Worm (Caenorhabditis elegans) whole organism, L1 larva: Measurements from ENCODE around the gene fbxa-189.

Source experiments
- C04F5.9 ChIP-seq: sonication (generic microtip); optimal IDR thresholded peaks from 2 replicates; lab custom pipeline; 2016; ENCODE audit warnings: missing genetic modification characterization, missing compliant biosample characterization
- C16A3.4 ChIP-seq: fragments of 150-350 bp; optimal IDR thresholded peaks from 2 replicates; lab custom pipeline; 2014; ENCODE audit warnings: missing biosample characterization, missing genetic modification characterization
- C34B4.2 ChIP-seq: sonication (generic microtip); optimal IDR thresholded peaks from 2 replicates; lab custom pipeline; 2017; ENCODE audit warnings: mild to moderate bottlenecking, missing genetic modification characterization, missing compliant biosample characterization
- Y116A8C.19 ChIP-seq: sonication (generic microtip); optimal IDR thresholded peaks from 2 replicates; lab custom pipeline; 2016; ENCODE audit warnings: missing compliant biosample characterization, missing genetic modification characterization, borderline replicate concordance
- alr-1 ChIP-seq: fragments of 200-800 bp; sonication (Bioruptor generic); optimal IDR thresholded peaks from 2 replicates; lab custom pipeline; 2018; ENCODE audit warnings: borderline replicate concordance, mild to moderate bottlenecking, missing genetic modification characterization, missing compliant biosample characterization
- blmp-1 ChIP-seq: fragments of 150-350 bp; optimal IDR thresholded peaks from 2 replicates; lab custom pipeline; 2014; ENCODE audit warnings: missing biosample characterization, missing genetic modification characterization
- ceh-82 ChIP-seq, 3 experiments: fragments of 150-350 bp in 1 of 3; sonication (generic microtip) in 2 of 3; optimal IDR thresholded peaks; 2 replicates each; lab custom pipeline; 2014 to 2017; ENCODE audit warnings: missing biosample characterization in 3 of 3, missing genetic modification characterization in 3 of 3
- ceh-88 ChIP-seq: fragments of 200-800 bp; sonication (Bioruptor generic); IDR thresholded peaks from 2 replicates; pipeline ENCODE4 v1.3.6; 2022; ENCODE audit warnings: missing genetic modification characterization, missing compliant biosample characterization
- efl-1 ChIP-seq, 4 experiments: fragments of 150-350 bp; optimal IDR thresholded peaks in 3 of 4; peaks in 1 of 4; 1 replicate in 1 of 4; 2 replicates in 3 of 4; lab custom pipeline; 2014; ENCODE audit warnings: missing biosample characterization in 2 of 4, missing genetic modification characterization in 2 of 4, missing genetic modification reagents in 2 of 4
- egl-13 ChIP-seq: sonication (generic microtip); optimal IDR thresholded peaks from 2 replicates; lab custom pipeline; 2016; ENCODE audit warnings: missing genotype, missing genetic modification reagents, missing genetic modification characterization, missing compliant biosample characterization
- elt-2 ChIP-seq: sonication (generic microtip); optimal IDR thresholded peaks from 2 replicates; lab custom pipeline; 2016; ENCODE audit warnings: missing genetic modification characterization, mild to moderate bottlenecking, inconsistent platforms, missing compliant biosample characterization, missing genetic modification reagents
- fkh-4 ChIP-seq: sonication (generic microtip); optimal IDR thresholded peaks from 2 replicates; lab custom pipeline; 2016; ENCODE audit warnings: missing compliant biosample characterization, missing genetic modification characterization, borderline replicate concordance
- irx-1 ChIP-seq: sonication (generic microtip); optimal IDR thresholded peaks from 2 replicates; lab custom pipeline; 2016; ENCODE audit warnings: missing genetic modification characterization, missing compliant biosample characterization
- lin-13 ChIP-seq: fragments of 150-350 bp; optimal IDR thresholded peaks from 2 replicates; lab custom pipeline; 2014; ENCODE audit warnings: missing biosample characterization, missing genetic modification reagents, missing genetic modification characterization
- lin-14 ChIP-seq: fragments of 200-800 bp; sonication (Bioruptor generic); optimal IDR thresholded peaks from 2 replicates; lab custom pipeline; 2018; ENCODE audit warnings: mild to moderate bottlenecking, missing genetic modification characterization, moderate library complexity, missing compliant biosample characterization
- lsy-2 ChIP-seq, 2 experiments: fragments of 150-350 bp; optimal IDR thresholded peaks; 2 replicates each; lab custom pipeline; 2014; ENCODE audit warnings: missing biosample characterization in 2 of 2, missing genetic modification characterization in 2 of 2
- nhr-11 ChIP-seq: fragments of 150-350 bp; optimal IDR thresholded peaks from 2 replicates; lab custom pipeline; 2014; ENCODE audit warnings: missing biosample characterization, missing genetic modification characterization
- nhr-12 ChIP-seq: sonication (generic microtip); optimal IDR thresholded peaks from 2 replicates; lab custom pipeline; 2017; ENCODE audit warnings: missing biosample characterization, missing genetic modification characterization
- nhr-20 ChIP-seq: sonication (generic microtip); optimal IDR thresholded peaks from 2 replicates; lab custom pipeline; 2016; ENCODE audit warnings: mild to moderate bottlenecking, missing genetic modification characterization, missing compliant biosample characterization
- nhr-47 ChIP-seq: sonication (generic microtip); optimal IDR thresholded peaks from 2 replicates; lab custom pipeline; 2016; ENCODE audit warnings: mild to moderate bottlenecking, missing genetic modification characterization, moderate library complexity, missing compliant biosample characterization
- nhr-71 ChIP-seq: sonication (generic microtip); optimal IDR thresholded peaks from 2 replicates; lab custom pipeline; 2016; ENCODE audit warnings: mild to moderate bottlenecking, missing genetic modification characterization, moderate library complexity, missing compliant biosample characterization
- nhr-76 ChIP-seq: sonication (generic microtip); optimal IDR thresholded peaks from 2 replicates; lab custom pipeline; 2017; ENCODE audit warnings: missing biosample characterization, missing genetic modification characterization
- nhr-84 ChIP-seq: sonication (generic microtip); optimal IDR thresholded peaks from 2 replicates; lab custom pipeline; 2017; ENCODE audit warnings: missing biosample characterization, missing genetic modification characterization
- pax-3 ChIP-seq: fragments of 200-800 bp; sonication (Bioruptor generic); optimal IDR thresholded peaks from 2 replicates; lab custom pipeline; 2018; ENCODE audit warnings: mild to moderate bottlenecking, missing genetic modification characterization, moderate library complexity, missing compliant biosample characterization
- pqm-1 ChIP-seq: sonication (generic microtip); optimal IDR thresholded peaks from 3 replicates; lab custom pipeline; 2017; ENCODE audit warnings: missing biosample characterization, missing genetic modification characterization
- sptf-1 ChIP-seq: fragments of 150-350 bp; optimal IDR thresholded peaks from 2 replicates; lab custom pipeline; 2014; ENCODE audit warnings: missing biosample characterization, missing genetic modification characterization
- tbx-2 ChIP-seq: sonication (generic microtip); optimal IDR thresholded peaks from 2 replicates; lab custom pipeline; 2016; ENCODE audit warnings: missing genetic modification characterization, missing compliant biosample characterization
- tlp-1 ChIP-seq: fragments of 150-350 bp; optimal IDR thresholded peaks from 2 replicates; lab custom pipeline; 2014; ENCODE audit warnings: missing biosample characterization, missing genetic modification characterization
- unc-86 ChIP-seq: sonication (generic microtip); optimal IDR thresholded peaks from 2 replicates; lab custom pipeline; 2016; ENCODE audit warnings: missing genetic modification characterization, missing compliant biosample characterization
- unc-98 ChIP-seq: fragments of 200-800 bp; sonication (Bioruptor generic); IDR thresholded peaks from 2 replicates; pipeline ENCODE4 v1.3.6; 2022; ENCODE audit warnings: missing genetic modification characterization, missing compliant biosample characterization
- ztf-11 ChIP-seq, 2 experiments: sonication (generic microtip); optimal IDR thresholded peaks; 2 replicates each; lab custom pipeline; 2016 to 2017; ENCODE audit warnings: missing genetic modification characterization in 2 of 2, missing biosample characterization in 1 of 2, missing compliant biosample characterization in 1 of 2

fbxa-189 gene

DNA sequence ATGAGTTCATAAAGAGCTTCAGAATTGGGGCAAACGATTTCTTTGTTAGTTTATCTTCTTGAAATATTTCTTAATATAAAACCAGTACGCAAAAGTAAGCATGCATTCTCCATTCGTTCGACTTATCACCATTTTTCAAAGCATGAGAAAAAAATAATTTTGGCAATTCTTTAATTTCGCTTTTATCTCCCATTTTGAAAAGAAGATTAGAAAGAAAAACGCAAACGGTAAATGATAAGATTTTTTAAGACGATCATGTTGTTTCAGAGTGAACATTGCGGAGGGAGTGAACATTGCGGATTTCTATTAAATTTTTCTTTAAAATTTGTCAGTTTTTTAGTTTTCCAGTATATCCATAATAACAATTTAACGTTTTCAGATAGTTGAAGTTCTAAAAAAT, 5.7 kb upstream of the fbxa-189 start:
- TF ChIP-seq tlp-1 (tag; lab: Kevin White, UChicago): no peak
- peak; percentile 56 for TF ChIP-seq elt-2 (tag; lab: Kevin White, UChicago)

ce11 chrV:17347602-17348001, 2.6 kb downstream of the fbxa-189 start, which contains the start of gene skr-5:
Gene skr-5 (plus strand): TSS chrV:17347902.
- TF ChIP-seq lin-14 (GFP tag; lab: Kevin White, UChicago) (no peak), egl-13 (no peak), pax-3 (tag; lab: Kevin White, UChicago) (no peak), nhr-71 (tag; lab: Kevin White, UChicago) (no peak), efl-1 (optimal IDR thresholded peaks at IDR 0.05; lab: Kevin White, UChicago) (no peak), efl-1 (GFP tag; optimal IDR thresholded peaks at IDR 0.05 in 1 of 2; lab: Kevin White, UChicago) (no peak), fkh-4 (no peak), tlp-1 (tag; lab: Kevin White, UChicago) (no peak), unc-98 (GFP tag; lab: Robert Waterston, UW) (no peak), elt-2 (tag; lab: Kevin White, UChicago) (no peak), ceh-82 (tag; optimal IDR thresholded peaks at IDR 0.05; lab: Kevin White, UChicago) (no peak), lsy-2 (tag; optimal IDR thresholded peaks at IDR 0.05; lab: Kevin White, UChicago) (no peak), nhr-84 (tag; lab: Kevin White, UChicago) (no peak), C16A3.4 (tag; lab: Kevin White, UChicago) (no peak), Y116A8C.19 (tag; lab: Kevin White, UChicago) (no peak), C34B4.2 (tag; lab: Kevin White, UChicago) (no peak), ceh-88 (no peak), ztf-11 (tag; optimal IDR thresholded peaks at IDR 0.05; lab: Kevin White, UChicago) (no peak)

- TF ChIP-seq C04F5.9 (tag; lab: Kevin White, UChicago): no peak
- TF ChIP-seq lsy-2 (tag; optimal IDR thresholded peaks at IDR 0.05; lab: Kevin White, UChicago): no peak
- TF ChIP-seq fkh-4: no peak
- TF ChIP-seq nhr-11 (tag; lab: Kevin White, UChicago): no peak
- TF ChIP-seq nhr-20: no peak
- no peak for TF ChIP-seq tbx-2 (tag; lab: Kevin White, UChicago)
- TF ChIP-seq nhr-12: no peak
- TF ChIP-seq lin-14 (GFP tag; lab: Kevin White, UChicago): no peak
- no peak for TF ChIP-seq alr-1 (tag; lab: Kevin White, UChicago)
- no peak for TF ChIP-seq nhr-76 (tag; lab: Kevin White, UChicago)
- TF ChIP-seq unc-86 (tag; lab: Kevin White, UChicago): no peak
- TF ChIP-seq nhr-47 (tag; lab: Kevin White, UChicago): no peak
- no peak for TF ChIP-seq blmp-1 (tag; lab: Kevin White, UChicago)
- TF ChIP-seq irx-1 (tag; lab: Kevin White, UChicago): no peak
Observed at ce11 chrV:17350093-17350492, 5.1 kb downstream of the fbxa-189 start, which contains the start of gene lsy-27. Gene lsy-27 (minus strand): TSS chrV:17350193.

- TF ChIP-seq lin-13 (GFP tag; lab: Kevin White, UChicago) (no peak), pqm-1 (tag; lab: Kevin White, UChicago) (peak; percentile 51), elt-2 (tag; lab: Kevin White, UChicago) (peak; percentile 78)
Observed at ce11 chrV:17352827-17353373, 7.9 kb downstream of the fbxa-189 start, which contains the start of the genes fbxa-134 and F47H4.2. Gene fbxa-134 (minus strand): TSS chrV:17352870. Gene F47H4.2 (plus strand): TSS chrV:17353323.

DNA sequence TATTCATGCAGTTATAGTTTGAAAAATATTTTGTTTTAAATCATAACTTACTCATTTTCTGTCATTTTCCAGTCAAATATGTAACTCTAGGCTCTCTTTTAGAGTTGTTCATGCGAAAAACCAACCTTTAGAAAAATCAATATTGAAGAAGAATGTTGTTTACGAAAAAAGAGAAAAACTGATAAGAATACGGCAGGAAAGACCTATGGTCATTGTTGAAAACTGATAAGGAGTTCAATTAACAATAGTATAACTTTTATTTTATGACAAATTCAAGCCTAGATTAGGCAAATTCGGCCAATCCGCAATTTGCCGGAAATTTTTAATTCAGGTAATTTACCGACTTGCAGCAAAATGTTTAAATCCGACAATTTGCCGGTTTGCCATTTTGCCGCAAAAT, 31.6 kb downstream of the fbxa-189 start, which contains the start of gene Y20C6A.1:
Y20C6A.1 (minus strand) TSS at position 107 of the 400 bp plus-strand sequence.
- TF ChIP-seq sptf-1 (tag; lab: Kevin White, UChicago) (no peak), elt-2 (tag; lab: Kevin White, UChicago) (peak; percentile 58)
